Worm (Caenorhabditis elegans) whole organism, L4 larva: ENCODE results near the gene F58B4.2.

Experiments used
- ces-1 ChIP-seq: fragments of 150-350 bp; sonication (generic microtip); optimal IDR thresholded peaks from 4 replicates; lab custom pipeline; 2014; ENCODE audit warnings: missing biosample characterization, missing genetic modification reagents, missing genetic modification characterization
- fkh-10 ChIP-seq: fragments of 150-350 bp; optimal IDR thresholded peaks from 2 replicates; lab custom pipeline; 2014; ENCODE audit warnings: missing biosample characterization, missing genetic modification reagents, missing genetic modification characterization
- lin-39 ChIP-seq: fragments of 150-350 bp; optimal IDR thresholded peaks from 2 replicates; lab custom pipeline; 2014; ENCODE audit warnings: missing biosample characterization, missing genetic modification reagents, missing genetic modification characterization
- mxl-3 ChIP-seq: fragments of 200-800 bp; sonication (Bioruptor generic); optimal IDR thresholded peaks from 2 replicates; lab custom pipeline; 2018; ENCODE audit warnings: mild to moderate bottlenecking, missing genetic modification characterization, missing compliant biosample characterization
- nhr-237 ChIP-seq: sonication (generic microtip); optimal IDR thresholded peaks from 2 replicates; lab custom pipeline; 2017; ENCODE audit warnings: missing biosample characterization, missing genetic modification characterization
- pha-4 ChIP-seq, 2 experiments: fragments of 150-350 bp in 1 of 2; fragments of 200-800 bp in 1 of 2; sonication (Bioruptor generic) in 1 of 2; IDR thresholded peaks in 1 of 2; optimal IDR thresholded peaks in 1 of 2; 2 replicates each; pipeline versions ENCODE4 v1.3.6 to Lab custom; 2014 to 2022; ENCODE audit warnings: missing genetic modification characterization in 2 of 2, missing genetic modification reagents in 2 of 2, missing biosample characterization in 1 of 2, missing compliant biosample characterization in 1 of 2
- snpc-1.2 ChIP-seq: fragments of 200-800 bp; sonication (Bioruptor generic); IDR thresholded peaks from 2 replicates; pipeline ENCODE4 v1.3.6; 2022; ENCODE audit warnings: missing genetic modification reagents, missing genetic modification characterization, missing compliant biosample characterization
- unc-62 ChIP-seq, 3 experiments: fragments of 150-350 bp in 1 of 3; sonication (generic microtip); optimal IDR thresholded peaks in 2 of 3; peaks in 1 of 3; 1 replicate in 1 of 3; 2 replicates in 2 of 3; lab custom pipeline; 2014 to 2017; ENCODE audit warnings: missing biosample characterization in 3 of 3, missing genetic modification characterization in 3 of 3, missing genetic modification reagents in 3 of 3, missing genotype in 1 of 3

DNA sequence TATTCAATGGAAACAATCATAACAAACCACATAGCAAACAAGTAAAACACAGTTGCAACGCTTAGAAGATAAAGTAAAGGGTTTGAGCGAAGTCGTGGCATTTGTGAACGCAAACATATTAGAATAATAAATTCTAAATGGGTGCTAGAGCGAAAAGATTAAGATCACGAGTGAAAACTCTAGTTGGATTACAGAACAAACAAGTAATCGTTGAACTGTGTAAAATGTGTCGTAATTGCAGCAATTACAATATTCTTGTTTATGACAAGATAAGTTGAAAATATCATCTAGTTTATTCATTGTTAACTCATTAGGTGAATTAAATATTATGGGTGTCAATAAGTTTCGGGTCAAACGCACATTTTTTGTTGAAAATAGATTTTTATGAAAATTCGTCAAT lies 15.6 kb downstream of the F58B4.2 start, which contains the start of gene F32D8.8:
- TF ChIP-seq ces-1 (no peak), snpc-1.2 (no peak), unc-62 (GFP tag; optimal IDR thresholded peaks at IDR 0.05 in 1 of 2; lab: Kevin White, UChicago) (no peak), unc-62 (tag; optimal IDR thresholded peaks at IDR 0.05; lab: Kevin White, UChicago) (no peak), fkh-10 (GFP tag; lab: Kevin White, UChicago) (no peak), lin-39 (tag; lab: Kevin White, UChicago) (no peak), mxl-3 (GFP tag; lab: Kevin White, UChicago) (no peak), pha-4 (GFP tag; IDR thresholded peaks at IDR 0.05; lab: Robert Waterston, UW) (no peak), pha-4 (tag; optimal IDR thresholded peaks at IDR 0.05; lab: Kevin White, UChicago) (no peak), nhr-237 (tag; lab: Kevin White, UChicago) (no peak)
